Fruit fly (Drosophila melanogaster): ENCODE results near the gene brwl.

dm6 chr2L:9567398-9567856 is 1.3 kb upstream of the brwl start:
- TF ChIP-seq CG8478 (optimal IDR thresholded peaks at IDR 0.05) (no peak), CTCF (optimal IDR thresholded peaks at IDR 0.05) (peak; percentile 63 to 65)
